Fruit fly (Drosophila melanogaster): ENCODE data around the gene CG34124.

DNA sequence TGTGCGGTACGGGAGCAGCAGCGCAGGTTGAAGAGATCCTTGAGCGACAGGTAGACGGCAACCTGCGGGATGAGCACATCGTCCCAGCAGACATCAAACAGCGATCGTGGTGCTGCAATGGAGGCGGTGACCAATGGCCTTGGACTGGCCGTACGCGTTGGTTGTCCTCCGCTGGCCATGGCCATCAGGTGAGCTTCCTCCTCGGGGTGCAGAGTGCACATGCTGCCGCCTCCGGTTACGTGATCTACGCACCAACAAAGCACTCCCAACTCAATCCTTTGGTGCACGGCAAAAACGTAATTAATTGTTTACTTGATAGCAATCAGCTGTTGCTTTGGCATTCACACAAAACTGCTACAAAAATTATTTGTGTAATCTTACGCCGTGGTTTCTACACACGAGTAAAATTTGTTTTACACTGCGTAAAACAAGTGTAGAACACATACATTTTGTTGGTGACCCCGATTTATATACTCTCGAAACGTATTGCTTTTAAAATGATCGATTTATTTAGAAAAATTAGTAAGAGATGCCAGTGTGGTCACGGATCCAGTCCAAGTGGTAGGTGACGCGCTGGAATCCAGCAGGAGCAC, 8.7 kb upstream of the CG34124 start, which contains the start of gene jet:
- no peak for TF ChIP-seq dysf (GFP tag; IDR thresholded peaks at IDR 0.05)
- no peak for TF ChIP-seq NFAT (GFP tag; IDR thresholded peaks at IDR 0.05)
- TF ChIP-seq CTCF (GFP tag; optimal IDR thresholded peaks at IDR 0.05): peak; percentile 57

Data from whole organism, embryonic.